Worm (Caenorhabditis elegans) whole organism, young adult: ENCODE results near the gene C54D10.3.

Experiments used
- K11D2.4 ChIP-seq: fragments of 200-800 bp; sonication (Bioruptor generic); IDR thresholded peaks from 2 replicates; pipeline ENCODE4 v1.3.6; 2022; ENCODE audit warnings: missing genetic modification reagents, missing genetic modification characterization, missing compliant biosample characterization
- attf-5 ChIP-seq: fragments of 200-800 bp; sonication (Bioruptor generic); optimal IDR thresholded peaks from 2 replicates; lab custom pipeline; 2018; ENCODE audit warnings: mild to moderate bottlenecking, missing genetic modification characterization, missing compliant biosample characterization
- cebp-1 ChIP-seq, 2 experiments: fragments of 200-800 bp in 1 of 2; sonication (Bioruptor generic) in 1 of 2; sonication (generic microtip) in 1 of 2; IDR thresholded peaks in 1 of 2; optimal IDR thresholded peaks in 1 of 2; 2 replicates each; pipeline versions ENCODE4 v1.3.6 to Lab custom; 2017 to 2022; ENCODE audit warnings: missing compliant biosample characterization in 2 of 2, missing genetic modification characterization in 2 of 2, mild to moderate bottlenecking in 1 of 2, missing genetic modification reagents in 1 of 2, moderate library complexity in 1 of 2
- ceh-79 ChIP-seq: sonication (generic microtip); optimal IDR thresholded peaks from 2 replicates; lab custom pipeline; 2017; ENCODE audit warnings: mild to moderate bottlenecking, missing genetic modification characterization, missing compliant biosample characterization
- dox-1 ChIP-seq: fragments of 200-800 bp; sonication (Bioruptor generic); IDR thresholded peaks from 2 replicates; pipeline ENCODE4 v1.3.6; 2022; ENCODE audit warnings: missing genetic modification reagents, missing genetic modification characterization, missing compliant biosample characterization
- hlh-12 ChIP-seq: sonication (generic microtip); optimal IDR thresholded peaks from 2 replicates; lab custom pipeline; 2016; ENCODE audit warnings: missing genetic modification characterization, missing compliant biosample characterization
- hmg-1.2 ChIP-seq: fragments of 200-800 bp; sonication (Bioruptor generic); IDR thresholded peaks from 2 replicates; pipeline ENCODE4 v1.3.6; 2022; ENCODE audit warnings: missing genetic modification reagents, missing genetic modification characterization, missing compliant biosample characterization
- let-607 ChIP-seq, 2 experiments: fragments of 200-800 bp in 1 of 2; sonication (Bioruptor generic) in 1 of 2; sonication (generic microtip) in 1 of 2; optimal IDR thresholded peaks; 2 replicates each; lab custom pipeline; 2016 to 2018; ENCODE audit warnings: mild to moderate bottlenecking in 2 of 2, missing compliant biosample characterization in 2 of 2, missing genetic modification characterization in 2 of 2, moderate library complexity in 2 of 2, missing genotype in 1 of 2
- madf-6 ChIP-seq: fragments of 200-800 bp; sonication (Bioruptor generic); IDR thresholded peaks from 2 replicates; pipeline ENCODE4 v1.3.6; 2022; ENCODE audit warnings: missing genetic modification reagents, missing genetic modification characterization, missing compliant biosample characterization
- nhr-179 ChIP-seq: sonication (generic microtip); optimal IDR thresholded peaks from 2 replicates; lab custom pipeline; 2016; ENCODE audit warnings: mild to moderate bottlenecking, missing genetic modification characterization, missing compliant biosample characterization
- nhr-80 ChIP-seq: sonication (generic microtip); optimal IDR thresholded peaks from 2 replicates; lab custom pipeline; 2016; ENCODE audit warnings: missing genetic modification characterization, missing compliant biosample characterization
- rec-8 ChIP-seq, 2 experiments: sonication (generic microtip); optimal IDR thresholded peaks; 2 replicates each; lab custom pipeline; 2016; ENCODE audit warnings: mild to moderate bottlenecking in 2 of 2, missing genetic modification characterization in 2 of 2, missing genetic modification reagents in 2 of 2, missing genotype in 2 of 2, missing biosample characterization in 1 of 2, missing compliant biosample characterization in 1 of 2, moderate library complexity in 1 of 2
- snpc-3.4 ChIP-seq: sonication (generic microtip); optimal IDR thresholded peaks from 2 replicates; lab custom pipeline; 2017; ENCODE audit warnings: missing genetic modification characterization, mild to moderate bottlenecking, missing compliant biosample characterization, antibody characterized with exemption, moderate library complexity, missing genotype, missing genetic modification reagents

The C54D10.3 gene

DNA sequence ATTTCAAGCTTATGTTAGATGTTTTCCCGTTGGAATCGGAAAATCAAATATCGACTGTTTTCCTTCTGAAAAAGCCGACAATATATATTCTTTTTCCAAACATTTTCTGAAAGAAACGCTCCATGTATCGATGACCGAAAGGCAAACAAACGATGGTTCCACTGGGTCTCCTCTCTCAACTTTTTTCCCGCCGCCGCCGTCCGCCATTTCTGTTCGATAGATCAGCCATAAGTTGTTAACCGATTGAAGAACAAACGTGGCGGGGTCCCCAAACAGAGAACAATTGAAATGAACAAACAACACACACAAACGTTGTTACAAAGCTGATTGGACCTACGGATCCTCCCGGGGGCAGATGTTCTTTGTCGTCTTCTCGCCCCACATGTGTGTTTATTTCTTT lies 48.3 kb downstream of the C54D10.3 start:
- peak; percentile 22; the same call in 1 of the 2 replicates for TF ChIP-seq madf-6
- no peak for TF ChIP-seq snpc-3.4 (tag; lab: Kevin White, UChicago)
- TF ChIP-seq, all 124 proteins: peak for 1

DNA sequence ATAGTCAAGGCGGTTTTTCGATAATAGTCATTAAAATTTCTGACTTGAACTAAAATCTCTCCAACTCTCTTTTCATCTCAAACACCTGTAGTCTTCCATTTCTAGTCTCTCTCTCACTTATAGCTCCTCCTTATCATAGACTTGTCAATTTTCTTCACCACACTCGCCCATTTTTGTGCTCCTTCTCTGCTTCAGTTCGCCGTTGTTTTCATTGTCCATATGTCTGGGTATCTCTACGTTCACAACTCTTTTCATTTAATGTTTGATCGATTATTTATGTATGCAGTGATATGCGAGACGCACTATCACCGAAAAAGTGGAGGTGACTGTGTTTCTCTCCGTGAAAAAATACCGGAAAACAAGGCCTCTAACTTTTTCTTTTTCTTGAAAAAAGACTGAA lies 49.4 kb downstream of the C54D10.3 start:
- peak; percentile 45; the same call in 1 of the 2 replicates for TF ChIP-seq dox-1 (GFP tag; lab: Robert Waterston, UW)
- no peak for TF ChIP-seq K11D2.4 (GFP tag; lab: Robert Waterston, UW)
- TF ChIP-seq attf-5 (GFP tag; lab: Kevin White, UChicago) = peak; percentile 19
- TF ChIP-seq cebp-1 (GFP tag; IDR thresholded peaks at IDR 0.05; lab: Robert Waterston, UW) = no peak
- peak; percentile 22 for TF ChIP-seq cebp-1 (tag; optimal IDR thresholded peaks at IDR 0.05; lab: Kevin White, UChicago)
- peak in 1 of 2 experiments; percentile 3 for TF ChIP-seq let-607 (tag; optimal IDR thresholded peaks at IDR 0.05; lab: Kevin White, UChicago)
- peak; percentile 98 for TF ChIP-seq nhr-80 (tag; lab: Kevin White, UChicago)
- no peak for TF ChIP-seq nhr-179 (tag; lab: Kevin White, UChicago)
- no peak for TF ChIP-seq hlh-12 (tag; lab: Kevin White, UChicago)

DNA sequence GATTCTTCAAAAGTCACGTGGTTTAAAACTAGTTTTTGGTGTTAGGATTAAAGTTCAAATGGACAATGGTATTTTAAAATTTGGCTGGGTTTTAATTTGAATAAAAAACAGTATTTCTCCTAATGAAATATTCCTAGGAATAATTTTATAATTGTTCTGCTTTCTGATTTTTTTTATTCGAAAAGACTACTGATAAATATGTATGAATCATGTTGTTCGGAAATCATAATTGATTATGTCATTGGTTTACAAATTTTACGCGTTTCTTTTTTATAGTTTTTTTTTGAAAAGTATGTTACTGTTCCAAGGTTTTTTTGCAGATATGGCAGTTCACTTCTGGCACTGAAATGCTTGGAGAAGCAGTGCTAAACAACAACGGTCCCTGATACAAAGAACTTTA lies 50.0 kb downstream of the C54D10.3 start, which contains the start of gene F28C1.3:
TSS of gene F28C1.3 (plus strand) at position 301 of the 400 bp plus-strand sequence.
- TF ChIP-seq ceh-79 (tag; lab: Kevin White, UChicago) (no peak), hmg-1.2 (GFP tag; lab: Robert Waterston, UW) (no peak), rec-8 (tag; optimal IDR thresholded peaks at IDR 0.05; lab: Kevin White, UChicago) (no peak)
